Worm (Caenorhabditis elegans) whole organism, L4 larva: ENCODE measurements around the gene bus-18.

Experiments
- F37D6.2 ChIP-seq: sonication (generic microtip); optimal IDR thresholded peaks from 2 replicates; lab custom pipeline; 2016; ENCODE audit warnings: mild to moderate bottlenecking, missing genetic modification characterization, missing compliant biosample characterization
- F49E8.2 ChIP-seq: sonication (generic microtip); optimal IDR thresholded peaks from 2 replicates; lab custom pipeline; 2016; ENCODE audit warnings: missing compliant biosample characterization, mild to moderate bottlenecking, missing genetic modification characterization, borderline replicate concordance
- T26A8.4 ChIP-seq: fragments of 200-800 bp; sonication (Bioruptor generic); IDR thresholded peaks from 2 replicates; pipeline ENCODE4 v1.3.6; 2022; ENCODE audit warnings: missing genetic modification characterization, missing compliant biosample characterization
- Y5F2A.4 ChIP-seq: fragments of 200-800 bp; sonication (Bioruptor generic); optimal IDR thresholded peaks from 2 replicates; lab custom pipeline; 2018; ENCODE audit warnings: mild to moderate bottlenecking, missing genetic modification characterization, missing compliant biosample characterization
- aha-1 ChIP-seq: fragments of 150-350 bp; peaks from one replicate; lab custom pipeline; 2014; ENCODE audit warnings: missing biosample characterization, missing genetic modification characterization
- arid-1 ChIP-seq: fragments of 200-800 bp; sonication (Bioruptor generic); conservative IDR thresholded peaks from 2 replicates; pipeline ENCODE4 v1.3.6; 2022; ENCODE audit warnings: missing genetic modification reagents, missing genetic modification characterization, missing compliant biosample characterization
- ceh-44 ChIP-seq: fragments of 200-800 bp; sonication (Bioruptor generic); IDR thresholded peaks from 2 replicates; pipeline ENCODE4 v1.3.6; 2022; ENCODE audit warnings: missing genetic modification reagents, missing genetic modification characterization, missing compliant biosample characterization
- daf-19 ChIP-seq: fragments of 200-800 bp; sonication (Bioruptor generic); conservative IDR thresholded peaks from 2 replicates; pipeline ENCODE4 v1.3.6; 2022; ENCODE audit warnings: missing genetic modification characterization, missing compliant biosample characterization
- daf-8 ChIP-seq: fragments of 200-800 bp; sonication (Bioruptor generic); IDR thresholded peaks from 2 replicates; pipeline ENCODE4 v1.3.6; 2022; ENCODE audit warnings: missing genetic modification characterization, missing compliant biosample characterization
- duxl-1 ChIP-seq: sonication (generic microtip); optimal IDR thresholded peaks from 2 replicates; lab custom pipeline; 2016; ENCODE audit warnings: mild to moderate bottlenecking, missing genetic modification characterization, moderate library complexity, missing compliant biosample characterization; ENCODE audit not compliant: poor library complexity
- egl-27 ChIP-seq: sonication (generic microtip); optimal IDR thresholded peaks from 3 replicates; lab custom pipeline; 2017; ENCODE audit warnings: missing biosample characterization, missing genetic modification reagents, missing genetic modification characterization
- egl-43 ChIP-seq: fragments of 200-800 bp; sonication (Bioruptor generic); IDR thresholded peaks from 2 replicates; pipeline ENCODE4 v1.3.6; 2022; ENCODE audit warnings: missing genetic modification reagents, missing genetic modification characterization, missing compliant biosample characterization
- gei-8 ChIP-seq: fragments of 200-800 bp; sonication (Bioruptor generic); optimal IDR thresholded peaks from 2 replicates; lab custom pipeline; 2018; ENCODE audit warnings: mild to moderate bottlenecking, missing genetic modification characterization, missing compliant biosample characterization
- hif-1 ChIP-seq, 2 experiments: sonication (generic microtip); optimal IDR thresholded peaks; 2 replicates each; lab custom pipeline; 2016 to 2017; ENCODE audit warnings: missing compliant biosample characterization in 2 of 2, missing genetic modification characterization in 2 of 2, missing genetic modification reagents in 2 of 2, missing genotype in 2 of 2, mild to moderate bottlenecking in 1 of 2
- lim-7 ChIP-seq: fragments of 200-800 bp; sonication (Bioruptor generic); IDR thresholded peaks from 2 replicates; pipeline ENCODE4 v1.3.6; 2022; ENCODE audit warnings: missing genetic modification characterization, missing compliant biosample characterization
- lin-13 ChIP-seq: fragments of 150-350 bp; optimal IDR thresholded peaks from 2 replicates; lab custom pipeline; 2014; ENCODE audit warnings: missing biosample characterization, missing genetic modification reagents, missing genetic modification characterization
- lin-38 ChIP-seq: fragments of 200-800 bp; sonication (Bioruptor generic); IDR thresholded peaks from 2 replicates; pipeline ENCODE4 v1.3.6; 2022; ENCODE audit warnings: missing genetic modification reagents, missing genetic modification characterization, missing compliant biosample characterization
- lin-39 ChIP-seq: fragments of 150-350 bp; optimal IDR thresholded peaks from 2 replicates; lab custom pipeline; 2014; ENCODE audit warnings: missing biosample characterization, missing genetic modification reagents, missing genetic modification characterization
- madf-5 ChIP-seq, 2 experiments: fragments of 200-800 bp; sonication (Bioruptor generic); IDR thresholded peaks; 2 replicates each; pipeline ENCODE4 v1.3.6; 2022; ENCODE audit warnings: missing compliant biosample characterization in 2 of 2, missing genetic modification characterization in 2 of 2
- mdl-1 ChIP-seq, 2 experiments: fragments of 150-350 bp in 1 of 2; sonication (generic microtip) in 1 of 2; optimal IDR thresholded peaks; 2 replicates each; lab custom pipeline; 2014 to 2017; ENCODE audit warnings: missing biosample characterization in 2 of 2, missing genetic modification characterization in 2 of 2
- nhr-237 ChIP-seq: sonication (generic microtip); optimal IDR thresholded peaks from 2 replicates; lab custom pipeline; 2017; ENCODE audit warnings: missing biosample characterization, missing genetic modification characterization
- nhr-25 ChIP-seq: sonication (generic microtip); optimal IDR thresholded peaks from 2 replicates; lab custom pipeline; 2017; ENCODE audit warnings: missing genetic modification characterization, mild to moderate bottlenecking, missing compliant biosample characterization, antibody characterized with exemption, moderate library complexity, borderline replicate concordance; ENCODE audit not compliant: insufficient read depth
- nhr-28 ChIP-seq: fragments of 150-350 bp; optimal IDR thresholded peaks from 2 replicates; lab custom pipeline; 2014; ENCODE audit warnings: missing biosample characterization, missing genetic modification characterization
- nhr-42 ChIP-seq: fragments of 200-800 bp; sonication (Bioruptor generic); IDR thresholded peaks from 2 replicates; pipeline ENCODE4 v1.3.6; 2022; ENCODE audit warnings: missing genetic modification characterization, missing compliant biosample characterization
- rbr-2 ChIP-seq: sonication (generic microtip); optimal IDR thresholded peaks from 2 replicates; lab custom pipeline; 2016; ENCODE audit warnings: missing genotype, missing genetic modification characterization, missing compliant biosample characterization
- saeg-2 ChIP-seq: fragments of 200-800 bp; sonication (Bioruptor generic); IDR thresholded peaks from 2 replicates; pipeline ENCODE4 v1.3.6; 2022; ENCODE audit warnings: missing genetic modification reagents, missing genetic modification characterization, missing compliant biosample characterization
- sdz-12 ChIP-seq: fragments of 200-800 bp; sonication (Bioruptor generic); optimal IDR thresholded peaks from 2 replicates; lab custom pipeline; 2018; ENCODE audit warnings: mild to moderate bottlenecking, missing genetic modification characterization, missing compliant biosample characterization
- skn-1 ChIP-seq: fragments of 150-350 bp; optimal IDR thresholded peaks from 2 replicates; lab custom pipeline; 2014; ENCODE audit warnings: missing biosample characterization, missing genetic modification characterization
- snpc-4 ChIP-seq: fragments of 150-350 bp; optimal IDR thresholded peaks from 2 replicates; lab custom pipeline; 2014; ENCODE audit warnings: missing biosample characterization, missing genetic modification characterization
- tag-97 ChIP-seq: fragments of 200-800 bp; sonication (Bioruptor generic); IDR thresholded peaks from 2 replicates; pipeline ENCODE4 v1.3.6; 2022; ENCODE audit warnings: missing genetic modification characterization, missing compliant biosample characterization
- unc-62 ChIP-seq, 3 experiments: fragments of 150-350 bp in 1 of 3; sonication (generic microtip); optimal IDR thresholded peaks in 2 of 3; peaks in 1 of 3; 1 replicate in 1 of 3; 2 replicates in 2 of 3; lab custom pipeline; 2014 to 2017; ENCODE audit warnings: missing biosample characterization in 3 of 3, missing genetic modification characterization in 3 of 3, missing genetic modification reagents in 3 of 3, missing genotype in 1 of 3
- vab-7 ChIP-seq: fragments of 200-800 bp; sonication (Bioruptor generic); IDR thresholded peaks from 2 replicates; pipeline ENCODE4 v1.3.6; 2022; ENCODE audit warnings: missing genetic modification reagents, missing genetic modification characterization, missing compliant biosample characterization
- zfp-3 ChIP-seq: fragments of 200-800 bp; sonication (Bioruptor generic); conservative IDR thresholded peaks from 2 replicates; pipeline ENCODE4 v1.3.6; 2022; ENCODE audit warnings: missing genetic modification reagents, missing genetic modification characterization, missing compliant biosample characterization

bus-18 gene

ce11 chrV:11782809-11783440 is 9.4 kb downstream of the bus-18 start, which contains the start of gene F55A11.11 (continued):
- TF ChIP-seq lin-39 (no peak), skn-1 (tag; lab: Kevin White, UChicago) (no peak), daf-19 (GFP tag; lab: Robert Waterston, UW) (peak; percentile 94), duxl-1 (tag; lab: Kevin White, UChicago) (peak; percentile 84), hif-1 (tag; optimal IDR thresholded peaks at IDR 0.05; lab: Kevin White, UChicago) (peak; percentile 57 to 80), egl-43 (GFP tag; lab: Robert Waterston, UW) (peak; percentile 99), lin-13 (GFP tag; lab: Kevin White, UChicago) (peak; percentile 87), zfp-3 (GFP tag; lab: Robert Waterston, UW) (peak; percentile 86), arid-1 (GFP tag; lab: Robert Waterston, UW) (peak; percentile 94), vab-7 (GFP tag; lab: Robert Waterston, UW) (peak; percentile 96), nhr-237 (tag; lab: Kevin White, UChicago) (no peak), lim-7 (GFP tag; lab: Robert Waterston, UW) (peak; percentile 97), Y5F2A.4 (GFP tag; lab: Kevin White, UChicago) (peak; percentile 93), mdl-1 (tag; optimal IDR thresholded peaks at IDR 0.05; lab: Kevin White, UChicago) (peak; percentile 6 to 33), snpc-4 (tag; lab: Kevin White, UChicago) (no peak), madf-5 (GFP tag; IDR thresholded peaks at IDR 0.05; lab: Robert Waterston, UW) (peak; percentile 90 to 91), egl-27 (tag; lab: Kevin White, UChicago) (no peak), sdz-12 (peak; percentile 96), ceh-44 (GFP tag; lab: Robert Waterston, UW) (peak; percentile 92), nhr-42 (GFP tag; lab: Robert Waterston, UW) (peak; percentile 91), tag-97 (no peak)

- TF ChIP-seq nhr-28 (tag; lab: Kevin White, UChicago) (no peak), rbr-2 (tag; lab: Kevin White, UChicago) (no peak), daf-8 (GFP tag; lab: Robert Waterston, UW) (no peak), gei-8 (GFP tag; lab: Kevin White, UChicago) (no peak), F49E8.2 (no peak), saeg-2 (no peak), T26A8.4 (GFP tag; lab: Robert Waterston, UW) (no peak)
- TF ChIP-seq, all 104 proteins: peak for 0
Measured at ce11 chrV:11787258-11787657, 13.7 kb downstream of the bus-18 start, which contains the start of gene F55A11.7. Gene F55A11.7, minus strand, starts transcription at chrV:11787443.

ce11 chrV:11787742-11788238 is 14.3 kb downstream of the bus-18 start, which contains the start of gene F55A11.8:
Gene F55A11.8, plus strand, starts transcription at chrV:11788188.
- TF ChIP-seq nhr-25 (no peak), lin-38 (GFP tag; lab: Robert Waterston, UW) (0 out of 2 replicates have a peak, but pooled peaks have one; percentile 17)

- no peak for TF ChIP-seq arid-1 (GFP tag; lab: Robert Waterston, UW)
- TF ChIP-seq aha-1 = peak; percentile 11
- no peak for TF ChIP-seq F37D6.2
- TF ChIP-seq rbr-2 (tag; lab: Kevin White, UChicago) = no peak
- TF ChIP-seq unc-62 (GFP tag; optimal IDR thresholded peaks at IDR 0.05 in 1 of 2; lab: Kevin White, UChicago) = peak in 1 of 2 experiments; percentile 97
- no peak for TF ChIP-seq unc-62 (tag; optimal IDR thresholded peaks at IDR 0.05; lab: Kevin White, UChicago)
Measured at ce11 chrV:11789474-11789873, 16.0 kb downstream of the bus-18 start, which contains the start of gene D2023.1. Gene D2023.1, plus strand, starts transcription at chrV:11789550.
